Fruit fly (Drosophila melanogaster): ENCODE measurements around the gene Npc2d.

dm6 chr3R:10095052-10095451, 39.2 kb upstream of the Npc2d start:
- TF ChIP-seq CG3838 (GFP tag; optimal IDR thresholded peaks at IDR 0.05) (no peak), stc (GFP tag; IDR thresholded peaks at IDR 0.05) (no peak; the same call in 1 of the 2 replicates)
